Worm (Caenorhabditis elegans): Measurements from ENCODE around the gene mls-2.

Gene mls-2

ce11 chrX:4740630-4741029 is 20.8 kb downstream of the mls-2 start:
- TF ChIP-seq tbx-37 (GFP tag; conservative IDR thresholded peaks at IDR 0.05) (no peak), ceh-13 (GFP tag; optimal IDR thresholded peaks at IDR 0.05) (no peak)

ce11 chrX:4732752-4733151 is 28.7 kb downstream of the mls-2 start, which contains the start of gene aman-1:
Gene aman-1, plus strand, starts transcription at chrX:4733095.
- TF ChIP-seq ets-7 (tag; optimal IDR thresholded peaks at IDR 0.05) (no peak), flt-1 (GFP tag; IDR thresholded peaks at IDR 0.05) (no peak), ceh-13 (GFP tag; optimal IDR thresholded peaks at IDR 0.05) (no peak), hmbx-1 (tag; optimal IDR thresholded peaks at IDR 0.05) (no peak), scrt-1 (GFP tag; IDR thresholded peaks at IDR 0.05) (no peak), B0310.2 (tag; optimal IDR thresholded peaks at IDR 0.05) (no peak), tbx-37 (GFP tag; conservative IDR thresholded peaks at IDR 0.05) (no peak), ceh-36 (tag; optimal IDR thresholded peaks at IDR 0.05) (no peak), ama-1 (optimal IDR thresholded peaks at IDR 0.05) (no peak), hnd-1 (tag; optimal IDR thresholded peaks at IDR 0.05) (no peak), pes-1 (GFP tag; IDR thresholded peaks at IDR 0.05) (no peak), sea-1 (GFP tag; conservative IDR thresholded peaks at IDR 0.05) (no peak), F13C5.2 (tag; optimal IDR thresholded peaks at IDR 0.05) (no peak)

- TF ChIP-seq ceh-13 (GFP tag; optimal IDR thresholded peaks at IDR 0.05) (no peak), hmg-4 (GFP tag; optimal IDR thresholded peaks at IDR 0.05) (no peak), tbx-37 (GFP tag; conservative IDR thresholded peaks at IDR 0.05) (no peak), ama-1 (optimal IDR thresholded peaks at IDR 0.05) (no peak), sea-1 (GFP tag; conservative IDR thresholded peaks at IDR 0.05) (no peak), tra-4 (tag; optimal IDR thresholded peaks at IDR 0.05) (no peak), ceh-36 (tag; optimal IDR thresholded peaks at IDR 0.05) (no peak), flt-1 (GFP tag; IDR thresholded peaks at IDR 0.05) (no peak), F13C5.2 (tag; optimal IDR thresholded peaks at IDR 0.05) (no peak), hmbx-1 (tag; optimal IDR thresholded peaks at IDR 0.05) (no peak), B0310.2 (tag; optimal IDR thresholded peaks at IDR 0.05) (no peak), ets-7 (tag; optimal IDR thresholded peaks at IDR 0.05) (no peak), hnd-1 (tag; optimal IDR thresholded peaks at IDR 0.05) (no peak), pes-1 (GFP tag; IDR thresholded peaks at IDR 0.05) (no peak), aly-1 (tag; optimal IDR thresholded peaks at IDR 0.05) (no peak), scrt-1 (GFP tag; IDR thresholded peaks at IDR 0.05) (no peak), tbx-11 (GFP tag; IDR thresholded peaks at IDR 0.05) (no peak)
These were observed 34.1 kb downstream of the mls-2 start, which contains the start of gene acc-3 for ce11 chrX:4727388-4727787. Gene acc-3, minus strand, starts transcription at chrX:4727488.

ce11 chrX:4720603-4721529 is 40.6 kb downstream of the mls-2 start, which contains the start of gene F55D10.4:
Gene F55D10.4, minus strand, starts transcription at chrX:4720653.
- TF ChIP-seq scrt-1 (GFP tag; IDR thresholded peaks at IDR 0.05) (no peak), sea-1 (GFP tag; conservative IDR thresholded peaks at IDR 0.05) (no peak), aly-1 (tag; optimal IDR thresholded peaks at IDR 0.05) (no peak), hnd-1 (tag; optimal IDR thresholded peaks at IDR 0.05) (no peak), hmg-4 (GFP tag; optimal IDR thresholded peaks at IDR 0.05) (no peak), tbx-37 (GFP tag; conservative IDR thresholded peaks at IDR 0.05) (no peak), hmbx-1 (tag; optimal IDR thresholded peaks at IDR 0.05) (no peak), ets-7 (tag; optimal IDR thresholded peaks at IDR 0.05) (no peak), tbx-11 (GFP tag; IDR thresholded peaks at IDR 0.05) (no peak), ceh-13 (GFP tag; optimal IDR thresholded peaks at IDR 0.05) (no peak), ceh-36 (tag; optimal IDR thresholded peaks at IDR 0.05) (no peak), flt-1 (GFP tag; IDR thresholded peaks at IDR 0.05) (no peak), B0310.2 (tag; optimal IDR thresholded peaks at IDR 0.05) (no peak)

ce11 chrX:4718114-4718513 is 43.3 kb downstream of the mls-2 start:
- TF ChIP-seq hmbx-1 (tag; optimal IDR thresholded peaks at IDR 0.05) (no peak), F13C5.2 (tag; optimal IDR thresholded peaks at IDR 0.05) (no peak), hnd-1 (tag; optimal IDR thresholded peaks at IDR 0.05) (no peak), tbx-37 (GFP tag; conservative IDR thresholded peaks at IDR 0.05) (no peak), aly-1 (tag; optimal IDR thresholded peaks at IDR 0.05) (no peak), sea-1 (GFP tag; conservative IDR thresholded peaks at IDR 0.05) (no peak), ceh-36 (tag; optimal IDR thresholded peaks at IDR 0.05) (no peak), flt-1 (GFP tag; IDR thresholded peaks at IDR 0.05) (no peak), ets-7 (tag; optimal IDR thresholded peaks at IDR 0.05) (no peak), tra-4 (tag; optimal IDR thresholded peaks at IDR 0.05) (no peak), ama-1 (optimal IDR thresholded peaks at IDR 0.05) (no peak), B0310.2 (tag; optimal IDR thresholded peaks at IDR 0.05) (no peak), tbx-11 (GFP tag; IDR thresholded peaks at IDR 0.05) (no peak), ceh-13 (GFP tag; optimal IDR thresholded peaks at IDR 0.05) (no peak), pes-1 (GFP tag; IDR thresholded peaks at IDR 0.05) (no peak), scrt-1 (GFP tag; IDR thresholded peaks at IDR 0.05) (no peak)

- TF ChIP-seq ama-1 (optimal IDR thresholded peaks at IDR 0.05) (no peak), sea-1 (GFP tag; conservative IDR thresholded peaks at IDR 0.05) (no peak), hnd-1 (tag; optimal IDR thresholded peaks at IDR 0.05) (no peak), tra-4 (tag; optimal IDR thresholded peaks at IDR 0.05) (no peak), ceh-13 (GFP tag; optimal IDR thresholded peaks at IDR 0.05) (no peak), tbx-37 (GFP tag; conservative IDR thresholded peaks at IDR 0.05) (no peak; the same call in 1 of the 2 replicates)
These were observed 46.3 kb downstream of the mls-2 start, which contains the start of gene rpl-25.1 for ce11 chrX:4715107-4715506. Gene rpl-25.1, plus strand, starts transcription at chrX:4715178.

- TF ChIP-seq F13C5.2 (tag; optimal IDR thresholded peaks at IDR 0.05) (peak; percentile 55), ceh-13 (GFP tag; optimal IDR thresholded peaks at IDR 0.05) (no peak), tra-4 (tag; optimal IDR thresholded peaks at IDR 0.05) (no peak), aly-1 (tag; optimal IDR thresholded peaks at IDR 0.05) (peak; percentile 23), scrt-1 (GFP tag; IDR thresholded peaks at IDR 0.05) (0 out of 2 replicates have a peak, but pooled peaks have one; percentile 18), flt-1 (GFP tag; IDR thresholded peaks at IDR 0.05) (peak; percentile 46; the same call in 1 of the 2 replicates), sea-1 (GFP tag; conservative IDR thresholded peaks at IDR 0.05) (peak; percentile 63; the same call in 1 of the 2 replicates), hmg-4 (GFP tag; optimal IDR thresholded peaks at IDR 0.05) (peak; percentile 80)
These were observed 49.6 kb downstream of the mls-2 start, which contains the start of the genes dnj-14 and glit-1 for ce11 chrX:4711698-4712329. Gene dnj-14, minus strand, starts transcription at chrX:4711748. Gene glit-1, plus strand, starts transcription at chrX:4712279.
